Worm (Caenorhabditis elegans) whole organism, late embryonic: Measurements from ENCODE around the gene trx-1.

Experiments used
- C08G9.2 ChIP-seq: sonication (generic microtip); optimal IDR thresholded peaks from 2 replicates; lab custom pipeline; 2016; ENCODE audit warnings: mild to moderate bottlenecking, missing genetic modification characterization, moderate library complexity, missing compliant biosample characterization
- F13H6.1 ChIP-seq: sonication (generic microtip); optimal IDR thresholded peaks from 2 replicates; lab custom pipeline; 2016; ENCODE audit warnings: missing genetic modification characterization, missing compliant biosample characterization
- K02D7.2 ChIP-seq: sonication (generic microtip); optimal IDR thresholded peaks from 2 replicates; lab custom pipeline; 2017; ENCODE audit warnings: mild to moderate bottlenecking, missing genetic modification characterization, missing compliant biosample characterization
- ama-1 ChIP-seq: fragments of 150-350 bp; optimal IDR thresholded peaks from 2 replicates; lab custom pipeline; 2014
- ceh-14 ChIP-seq: sonication (generic microtip); optimal IDR thresholded peaks from 2 replicates; lab custom pipeline; 2016; ENCODE audit warnings: missing genotype, missing genetic modification characterization, missing compliant biosample characterization
- ceh-18 ChIP-seq: sonication (generic microtip); optimal IDR thresholded peaks from 2 replicates; lab custom pipeline; 2016; ENCODE audit warnings: missing genetic modification characterization, missing compliant biosample characterization
- ceh-2 ChIP-seq: sonication (generic microtip); optimal IDR thresholded peaks from 2 replicates; lab custom pipeline; 2016; ENCODE audit warnings: missing genotype, missing genetic modification characterization, missing compliant biosample characterization
- ceh-30 ChIP-seq: fragments of 150-350 bp; optimal IDR thresholded peaks from 2 replicates; lab custom pipeline; 2014; ENCODE audit warnings: missing biosample characterization, missing genetic modification characterization
- ceh-45 ChIP-seq: fragments of 200-800 bp; sonication (Bioruptor generic); IDR thresholded peaks from 2 replicates; pipeline ENCODE4 v1.3.6; 2022; ENCODE audit warnings: missing genetic modification reagents, missing genetic modification characterization, missing compliant biosample characterization
- ceh-6 ChIP-seq: fragments of 200-800 bp; sonication (Bioruptor generic); optimal IDR thresholded peaks from 2 replicates; lab custom pipeline; 2018; ENCODE audit warnings: mild to moderate bottlenecking, missing genetic modification characterization, missing compliant biosample characterization
- che-1 ChIP-seq: sonication (generic microtip); optimal IDR thresholded peaks from 2 replicates; lab custom pipeline; 2016; ENCODE audit warnings: mild to moderate bottlenecking, missing genetic modification characterization, missing compliant biosample characterization
- dve-1 ChIP-seq: sonication (generic microtip); optimal IDR thresholded peaks from 2 replicates; lab custom pipeline; 2017; ENCODE audit warnings: antibody characterized with exemption, mild to moderate bottlenecking, missing genetic modification characterization, missing compliant biosample characterization
- elt-2 ChIP-seq: sonication (generic microtip); optimal IDR thresholded peaks from 2 replicates; lab custom pipeline; 2016; ENCODE audit warnings: missing genetic modification reagents, missing genetic modification characterization, missing compliant biosample characterization
- eyg-1 ChIP-seq: sonication (generic microtip); optimal IDR thresholded peaks from 2 replicates; lab custom pipeline; 2016; ENCODE audit warnings: missing genotype, missing genetic modification characterization, missing compliant biosample characterization
- fax-1 ChIP-seq: sonication (generic microtip); optimal IDR thresholded peaks from 2 replicates; lab custom pipeline; 2016; ENCODE audit warnings: missing genotype, missing genetic modification characterization, missing compliant biosample characterization
- gmeb-2 ChIP-seq: sonication (generic microtip); optimal IDR thresholded peaks from 2 replicates; lab custom pipeline; 2016; ENCODE audit warnings: missing genetic modification characterization, inconsistent platforms, missing compliant biosample characterization
- hlh-13 ChIP-seq: fragments of 200-800 bp; sonication (Bioruptor generic); optimal IDR thresholded peaks from 2 replicates; lab custom pipeline; 2018; ENCODE audit warnings: mild to moderate bottlenecking, missing genetic modification characterization, missing compliant biosample characterization
- hlh-15 ChIP-seq: sonication (generic microtip); optimal IDR thresholded peaks from 2 replicates; lab custom pipeline; 2016; ENCODE audit warnings: missing genetic modification characterization, missing compliant biosample characterization
- hlh-30 ChIP-seq: sonication (generic microtip); optimal IDR thresholded peaks from 2 replicates; lab custom pipeline; 2017; ENCODE audit warnings: antibody characterized with exemption, missing genetic modification characterization, missing compliant biosample characterization; ENCODE audit not compliant: insufficient read depth
- madf-2 ChIP-seq: sonication (generic microtip); optimal IDR thresholded peaks from 2 replicates; lab custom pipeline; 2017; ENCODE audit warnings: missing genetic modification characterization, missing compliant biosample characterization
- nfya-1 ChIP-seq: sonication (generic microtip); optimal IDR thresholded peaks from 2 replicates; lab custom pipeline; 2017; ENCODE audit warnings: missing genetic modification characterization, mild to moderate bottlenecking, missing compliant biosample characterization, antibody characterized with exemption, moderate library complexity
- nhr-232 ChIP-seq: sonication (generic microtip); optimal IDR thresholded peaks from 2 replicates; lab custom pipeline; 2016; ENCODE audit warnings: missing genetic modification characterization, missing compliant biosample characterization
- npax-4 ChIP-seq: sonication (generic microtip); optimal IDR thresholded peaks from 2 replicates; lab custom pipeline; 2016; ENCODE audit warnings: missing genetic modification characterization, missing compliant biosample characterization
- odd-2 ChIP-seq: sonication (generic microtip); optimal IDR thresholded peaks from 2 replicates; lab custom pipeline; 2017; ENCODE audit warnings: antibody characterized with exemption, mild to moderate bottlenecking, missing genetic modification characterization, missing compliant biosample characterization
- pax-1 ChIP-seq: fragments of 150-350 bp; optimal IDR thresholded peaks from 2 replicates; lab custom pipeline; 2014; ENCODE audit warnings: missing biosample characterization, missing genetic modification characterization
- pha-2 ChIP-seq: sonication (generic microtip); optimal IDR thresholded peaks from 2 replicates; lab custom pipeline; 2017; ENCODE audit warnings: mild to moderate bottlenecking, missing genetic modification characterization, missing compliant biosample characterization
- pqm-1 ChIP-seq: sonication (generic microtip); optimal IDR thresholded peaks from 2 replicates; lab custom pipeline; 2016; ENCODE audit warnings: missing genetic modification characterization, missing compliant biosample characterization
- ref-2 ChIP-seq: sonication (generic microtip); optimal IDR thresholded peaks from 2 replicates; lab custom pipeline; 2016; ENCODE audit warnings: missing genetic modification characterization, missing compliant biosample characterization
- sdc-2 ChIP-seq: sonication (generic microtip); optimal IDR thresholded peaks from 2 replicates; lab custom pipeline; 2016; ENCODE audit warnings: missing genotype, missing genetic modification characterization, missing compliant biosample characterization
- tbx-2 ChIP-seq: sonication (generic microtip); optimal IDR thresholded peaks from 2 replicates; lab custom pipeline; 2016; ENCODE audit warnings: missing genetic modification characterization, missing compliant biosample characterization
- unc-3 ChIP-seq, 2 experiments: fragments of 200-800 bp in 1 of 2; sonication (Bioruptor generic) in 1 of 2; sonication (generic microtip) in 1 of 2; conservative IDR thresholded peaks in 1 of 2; optimal IDR thresholded peaks in 1 of 2; 2 replicates each; pipeline versions ENCODE4 v1.3.6 to Lab custom; 2016 to 2022; ENCODE audit warnings: missing compliant biosample characterization in 2 of 2, missing genetic modification characterization in 2 of 2, missing genetic modification reagents in 1 of 2
- unc-55 ChIP-seq: sonication (generic microtip); optimal IDR thresholded peaks from 2 replicates; lab custom pipeline; 2017; ENCODE audit warnings: missing biosample characterization, missing genetic modification reagents, missing genetic modification characterization
- zip-5 ChIP-seq: sonication (generic microtip); optimal IDR thresholded peaks from 2 replicates; lab custom pipeline; 2016; ENCODE audit warnings: missing genetic modification characterization, missing compliant biosample characterization

The trx-1 gene

ce11 chrII:7778273-7778672, 24.9 kb upstream of the trx-1 start:
- TF ChIP-seq nhr-232 = no peak
- no peak for TF ChIP-seq ceh-14 (tag; lab: Kevin White, UChicago)
- TF ChIP-seq madf-2 = no peak
- no peak for TF ChIP-seq ceh-30 (tag; lab: Kevin White, UChicago)
- no peak for TF ChIP-seq ceh-45
- TF ChIP-seq ceh-6 = no peak
- TF ChIP-seq che-1 (tag; lab: Kevin White, UChicago) = no peak

DNA sequence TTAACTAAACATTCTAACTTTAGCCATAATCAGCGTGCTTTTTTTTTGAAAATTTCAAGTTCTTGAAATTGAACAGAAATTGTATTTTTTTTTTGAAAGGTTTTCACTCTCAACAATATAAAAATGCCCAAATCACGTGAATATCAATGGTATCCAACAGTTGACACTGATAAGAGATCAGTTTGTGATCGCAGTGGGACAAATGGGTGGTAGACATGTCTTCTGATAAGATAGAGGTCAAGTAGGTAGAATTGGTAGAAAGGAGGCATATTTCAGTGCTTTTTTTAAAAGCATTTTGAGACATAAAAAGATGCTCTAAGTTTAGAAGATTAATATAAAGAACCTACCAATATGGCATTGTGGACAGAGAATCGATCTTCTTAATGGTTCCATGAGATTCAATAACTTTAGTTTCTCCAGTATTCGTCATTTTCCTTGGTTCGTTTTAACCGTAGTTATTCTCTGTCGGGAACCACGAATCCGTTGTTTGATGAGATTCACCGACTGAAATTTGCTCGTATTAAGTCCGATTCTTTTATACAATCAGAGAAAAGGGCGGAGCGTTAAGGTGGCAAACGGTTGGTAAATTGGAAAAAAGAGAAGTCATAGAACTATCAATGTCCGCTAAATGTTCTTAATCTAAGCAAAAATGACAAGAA, 24.0 kb upstream of the trx-1 start, which contains the start of gene mthf-1:
Gene mthf-1 (minus strand): TSS at position 504 of the 659 bp plus-strand sequence.
- no peak for TF ChIP-seq ceh-14 (tag; lab: Kevin White, UChicago)
- TF ChIP-seq elt-2 (tag; lab: Kevin White, UChicago) = peak; percentile 81
- TF ChIP-seq ref-2 (tag; lab: Kevin White, UChicago) = no peak
- TF ChIP-seq pax-1 (tag; lab: Kevin White, UChicago) = no peak
- peak; percentile 6 for TF ChIP-seq hlh-30 (tag; lab: Kevin White, UChicago)
- TF ChIP-seq zip-5 = no peak
- TF ChIP-seq ama-1 (lab: Kevin White, UChicago) = no peak

ce11 chrII:7776715-7777114, 23.3 kb upstream of the trx-1 start:
- TF ChIP-seq ceh-2 (no peak), elt-2 (tag; lab: Kevin White, UChicago) (peak; percentile 85), hlh-15 (tag; lab: Kevin White, UChicago) (no peak)

DNA sequence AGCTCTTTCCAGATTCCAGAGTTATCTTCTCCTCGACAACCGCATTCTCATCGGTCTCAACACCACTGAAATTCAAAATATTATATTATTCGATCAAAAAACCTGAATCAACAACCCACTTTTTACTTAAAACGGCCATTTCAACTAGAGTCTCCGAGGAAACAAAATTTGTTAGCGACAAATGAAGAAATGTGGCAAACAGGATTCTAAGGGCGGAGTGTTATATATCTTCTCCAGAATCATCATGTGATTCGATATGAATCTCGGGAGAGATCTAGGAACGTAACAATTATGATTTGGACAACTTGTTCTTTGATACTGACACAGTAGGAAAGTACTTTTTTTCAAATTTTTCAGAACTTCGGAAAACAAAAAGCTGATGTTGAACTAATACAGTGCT, 22.8 kb upstream of the trx-1 start:
- TF ChIP-seq ceh-14 (tag; lab: Kevin White, UChicago) = no peak
- no peak for TF ChIP-seq gmeb-2 (tag; lab: Kevin White, UChicago)
- TF ChIP-seq hlh-30 (tag; lab: Kevin White, UChicago) = no peak
- no peak for TF ChIP-seq nfya-1 (tag; lab: Kevin White, UChicago)
- TF ChIP-seq ceh-6 = no peak
- no peak for TF ChIP-seq dve-1 (tag; lab: Kevin White, UChicago)
- no peak for TF ChIP-seq unc-3 (GFP tag; conservative IDR thresholded peaks at IDR 0.05; lab: Robert Waterston, UW)
- no peak for TF ChIP-seq unc-3 (tag; optimal IDR thresholded peaks at IDR 0.05; lab: Kevin White, UChicago)

DNA sequence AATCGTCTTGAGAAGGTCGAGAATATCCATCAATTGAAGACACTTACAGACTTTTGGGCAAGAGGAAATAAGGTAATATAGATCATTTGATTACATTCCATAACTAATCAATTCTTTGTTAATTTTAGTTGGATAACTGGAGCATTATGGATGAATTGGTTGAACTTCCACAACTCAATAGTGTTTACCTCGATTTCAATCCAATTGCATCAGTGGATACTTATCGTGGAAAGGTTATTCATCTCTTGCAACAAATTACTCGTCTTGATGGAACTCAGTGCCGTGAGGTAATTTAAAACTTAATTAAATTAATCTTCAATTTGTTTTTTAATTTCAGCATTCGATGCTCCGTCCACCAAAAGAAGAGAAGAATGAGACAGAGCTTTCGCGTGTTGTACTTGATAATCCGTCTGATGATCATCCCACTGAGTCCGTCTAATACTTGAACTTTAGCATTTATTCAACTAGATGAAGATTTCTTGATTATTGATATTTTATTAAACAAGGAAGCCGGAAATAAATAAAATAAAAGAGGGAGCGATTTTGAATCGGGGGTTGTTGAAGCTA, 20.1 kb upstream of the trx-1 start:
- TF ChIP-seq hlh-30 (tag; lab: Kevin White, UChicago) (no peak), unc-55 (GFP tag; lab: Kevin White, UChicago) (no peak), dve-1 (tag; lab: Kevin White, UChicago) (no peak), unc-3 (GFP tag; conservative IDR thresholded peaks at IDR 0.05; lab: Robert Waterston, UW) (no peak), unc-3 (tag; optimal IDR thresholded peaks at IDR 0.05; lab: Kevin White, UChicago) (no peak), tbx-2 (no peak), F13H6.1 (tag; lab: Kevin White, UChicago) (no peak), pqm-1 (tag; lab: Kevin White, UChicago) (no peak), fax-1 (tag; lab: Kevin White, UChicago) (no peak), nhr-232 (no peak), C08G9.2 (tag; lab: Kevin White, UChicago) (no peak), npax-4 (tag; lab: Kevin White, UChicago) (no peak), hlh-13 (GFP tag; lab: Kevin White, UChicago) (no peak), pax-1 (tag; lab: Kevin White, UChicago) (no peak), ceh-18 (tag; lab: Kevin White, UChicago) (no peak), K02D7.2 (tag; lab: Kevin White, UChicago) (no peak), sdc-2 (tag; lab: Kevin White, UChicago) (no peak), eyg-1 (tag; lab: Kevin White, UChicago) (no peak), pha-2 (tag; lab: Kevin White, UChicago) (no peak), odd-2 (tag; lab: Kevin White, UChicago) (no peak)
